Worm (Caenorhabditis elegans) whole organism, early embryonic: ENCODE measurements around the gene lelo-3.

Experiments
- B0310.2 ChIP-seq: sonication (generic microtip); optimal IDR thresholded peaks from 2 replicates; lab custom pipeline; 2016; ENCODE audit warnings: mild to moderate bottlenecking, missing genetic modification characterization, missing compliant biosample characterization
- F13C5.2 ChIP-seq: sonication (generic microtip); optimal IDR thresholded peaks from 2 replicates; lab custom pipeline; 2017; ENCODE audit warnings: mild to moderate bottlenecking, missing genetic modification characterization, inconsistent platforms, missing compliant biosample characterization
- aly-1 ChIP-seq: sonication (generic microtip); optimal IDR thresholded peaks from 2 replicates; lab custom pipeline; 2016; ENCODE audit warnings: missing genetic modification characterization, missing compliant biosample characterization
- ama-1 ChIP-seq: fragments of 150-350 bp; optimal IDR thresholded peaks from 2 replicates; lab custom pipeline; 2014
- ceh-13 ChIP-seq: fragments of 200-800 bp; sonication (Bioruptor generic); optimal IDR thresholded peaks from 2 replicates; lab custom pipeline; 2018; ENCODE audit warnings: mild to moderate bottlenecking, missing genetic modification characterization, missing compliant biosample characterization
- ceh-36 ChIP-seq: sonication (generic microtip); optimal IDR thresholded peaks from 2 replicates; lab custom pipeline; 2016; ENCODE audit warnings: missing genetic modification characterization, inconsistent platforms, missing compliant biosample characterization
- ets-7 ChIP-seq: sonication (generic microtip); optimal IDR thresholded peaks from 2 replicates; lab custom pipeline; 2016; ENCODE audit warnings: missing genotype, missing genetic modification characterization, missing compliant biosample characterization
- flt-1 ChIP-seq: fragments of 200-800 bp; sonication (Bioruptor generic); IDR thresholded peaks from 2 replicates; pipeline ENCODE4 v1.3.6; 2022; ENCODE audit warnings: missing genetic modification characterization, missing compliant biosample characterization
- hmbx-1 ChIP-seq: sonication (generic microtip); optimal IDR thresholded peaks from 2 replicates; lab custom pipeline; 2016; ENCODE audit warnings: mild to moderate bottlenecking, missing genetic modification characterization, missing compliant biosample characterization
- hmg-4 ChIP-seq: fragments of 200-800 bp; sonication (Bioruptor generic); optimal IDR thresholded peaks from 2 replicates; lab custom pipeline; 2018; ENCODE audit warnings: mild to moderate bottlenecking, missing genetic modification characterization, missing compliant biosample characterization
- hnd-1 ChIP-seq: sonication (generic microtip); optimal IDR thresholded peaks from 2 replicates; lab custom pipeline; 2016; ENCODE audit warnings: missing genetic modification characterization, missing compliant biosample characterization
- pes-1 ChIP-seq: fragments of 200-800 bp; sonication (Bioruptor generic); IDR thresholded peaks from 2 replicates; pipeline ENCODE4 v1.3.6; 2022; ENCODE audit warnings: missing genetic modification reagents, missing genetic modification characterization, missing compliant biosample characterization
- scrt-1 ChIP-seq: fragments of 200-800 bp; sonication (Bioruptor generic); IDR thresholded peaks from 2 replicates; pipeline ENCODE4 v1.3.6; 2022; ENCODE audit warnings: missing genetic modification characterization, missing compliant biosample characterization
- sea-1 ChIP-seq: fragments of 200-800 bp; sonication (Bioruptor generic); conservative IDR thresholded peaks from 2 replicates; pipeline ENCODE4 v1.3.6; 2022; ENCODE audit warnings: missing genetic modification characterization, missing compliant biosample characterization
- tbx-11 ChIP-seq: fragments of 200-800 bp; sonication (Bioruptor generic); IDR thresholded peaks from 2 replicates; pipeline ENCODE4 v1.3.6; 2022; ENCODE audit warnings: missing genetic modification characterization, missing compliant biosample characterization
- tbx-37 ChIP-seq: fragments of 200-800 bp; sonication (Bioruptor generic); conservative IDR thresholded peaks from 2 replicates; pipeline ENCODE4 v1.3.6; 2022; ENCODE audit warnings: missing genetic modification reagents, missing genetic modification characterization, missing compliant biosample characterization
- tra-4 ChIP-seq: sonication (generic microtip); optimal IDR thresholded peaks from 2 replicates; lab custom pipeline; 2017; ENCODE audit warnings: missing genetic modification characterization, missing compliant biosample characterization

lelo-3 gene

ce11 chrX:6004315-6004714 lies 18.1 kb downstream of the lelo-3 start:
- no peak for TF ChIP-seq pes-1 (GFP tag; lab: Robert Waterston, UW)
- TF ChIP-seq ceh-13 (GFP tag; lab: Kevin White, UChicago), result no peak
- no peak for TF ChIP-seq F13C5.2
- TF ChIP-seq hnd-1 (tag; lab: Kevin White, UChicago), result no peak
- no peak for TF ChIP-seq tra-4
- no peak for TF ChIP-seq tbx-11 (GFP tag; lab: Robert Waterston, UW)
- no peak for TF ChIP-seq ets-7 (tag; lab: Kevin White, UChicago)
- no peak for TF ChIP-seq hmbx-1 (tag; lab: Kevin White, UChicago)
- no peak for TF ChIP-seq sea-1

- TF ChIP-seq aly-1 (tag; lab: Kevin White, UChicago) (no peak), ama-1 (lab: Kevin White, UChicago) (no peak), hmbx-1 (tag; lab: Kevin White, UChicago) (no peak), pes-1 (GFP tag; lab: Robert Waterston, UW) (no peak), scrt-1 (no peak), tbx-11 (GFP tag; lab: Robert Waterston, UW) (no peak), tra-4 (no peak), hnd-1 (tag; lab: Kevin White, UChicago) (no peak), ceh-13 (GFP tag; lab: Kevin White, UChicago) (no peak), F13C5.2 (no peak), ceh-36 (no peak), ets-7 (tag; lab: Kevin White, UChicago) (no peak), tbx-37 (GFP tag; lab: Robert Waterston, UW) (no peak), sea-1 (no peak), hmg-4 (GFP tag; lab: Kevin White, UChicago) (no peak), B0310.2 (tag; lab: Kevin White, UChicago) (no peak), flt-1 (GFP tag; lab: Robert Waterston, UW) (no peak)
Observed at ce11 chrX:6003853-6004252, 18.5 kb downstream of the lelo-3 start, which contains the start of gene sups-1. TSS of gene sups-1 (plus strand) at chrX:6004153.

ce11 chrX:6002479-6002878 lies 19.9 kb downstream of the lelo-3 start:
- no peak for TF ChIP-seq F13C5.2
- TF ChIP-seq ets-7 (tag; lab: Kevin White, UChicago), result no peak
- no peak for TF ChIP-seq ceh-36

ce11 chrX:6001432-6001831 lies 20.9 kb downstream of the lelo-3 start, which contains the start of gene F22F4.4:
TSS of gene F22F4.4 (minus strand) at chrX:6001532.
- TF ChIP-seq F13C5.2 (no peak), pes-1 (GFP tag; lab: Robert Waterston, UW) (no peak), tra-4 (no peak), tbx-37 (GFP tag; lab: Robert Waterston, UW) (no peak), hmg-4 (GFP tag; lab: Kevin White, UChicago) (no peak), sea-1 (no peak), flt-1 (GFP tag; lab: Robert Waterston, UW) (no peak)

ce11 chrX:5999103-5999554 lies 23.2 kb downstream of the lelo-3 start, which contains the start of gene F22F4.9:
TSS of gene F22F4.9 (minus strand) at chrX:5999504.
- TF ChIP-seq scrt-1, result no peak

ce11 chrX:5995613-5996206 lies 26.7 kb downstream of the lelo-3 start, which contains the start of gene inx-3:
TSS of gene inx-3 (plus strand) at chrX:5996156.
- TF ChIP-seq ceh-36 (no peak), B0310.2 (tag; lab: Kevin White, UChicago) (no peak), F13C5.2 (no peak), ama-1 (lab: Kevin White, UChicago) (no peak), ets-7 (tag; lab: Kevin White, UChicago) (no peak), hnd-1 (tag; lab: Kevin White, UChicago) (no peak), flt-1 (GFP tag; lab: Robert Waterston, UW) (peak; percentile 24; the same call in 1 of the 2 replicates), pes-1 (GFP tag; lab: Robert Waterston, UW) (no peak; the same call in 1 of the 2 replicates), tbx-37 (GFP tag; lab: Robert Waterston, UW) (0 out of 2 replicates have a peak, but pooled peaks have one; percentile 21), tbx-11 (GFP tag; lab: Robert Waterston, UW) (no peak), tra-4 (no peak), sea-1 (0 out of 2 replicates have a peak, but pooled peaks have one; percentile 25), ceh-13 (GFP tag; lab: Kevin White, UChicago) (no peak), hmg-4 (GFP tag; lab: Kevin White, UChicago) (peak; percentile 73), hmbx-1 (tag; lab: Kevin White, UChicago) (no peak), aly-1 (tag; lab: Kevin White, UChicago) (peak; percentile 31), scrt-1 (no peak)

ce11 chrX:5994004-5994403 lies 28.4 kb downstream of the lelo-3 start:
- TF ChIP-seq tra-4 (no peak), sea-1 (no peak), B0310.2 (tag; lab: Kevin White, UChicago) (no peak), aly-1 (tag; lab: Kevin White, UChicago) (no peak), ceh-13 (GFP tag; lab: Kevin White, UChicago) (no peak), F13C5.2 (no peak), ama-1 (lab: Kevin White, UChicago) (no peak), hnd-1 (tag; lab: Kevin White, UChicago) (no peak), flt-1 (GFP tag; lab: Robert Waterston, UW) (no peak), pes-1 (GFP tag; lab: Robert Waterston, UW) (no peak), hmg-4 (GFP tag; lab: Kevin White, UChicago) (no peak)

ce11 chrX:5992770-5993169 lies 29.6 kb downstream of the lelo-3 start, which contains the start of gene F22F4.5:
TSS of gene F22F4.5 (minus strand) at chrX:5992870.
- TF ChIP-seq F13C5.2, result no peak
- no peak for TF ChIP-seq tbx-37 (GFP tag; lab: Robert Waterston, UW)
- TF ChIP-seq tra-4, result no peak
- TF ChIP-seq hmg-4 (GFP tag; lab: Kevin White, UChicago), result no peak
- TF ChIP-seq aly-1 (tag; lab: Kevin White, UChicago), result no peak
- TF ChIP-seq ets-7 (tag; lab: Kevin White, UChicago), result no peak
- no peak for TF ChIP-seq tbx-11 (GFP tag; lab: Robert Waterston, UW)
- no peak for TF ChIP-seq ceh-13 (GFP tag; lab: Kevin White, UChicago)
- TF ChIP-seq hmbx-1 (tag; lab: Kevin White, UChicago), result no peak
- no peak for TF ChIP-seq ceh-36
- no peak for TF ChIP-seq sea-1
- TF ChIP-seq scrt-1, result no peak
- TF ChIP-seq B0310.2 (tag; lab: Kevin White, UChicago), result no peak
- no peak for TF ChIP-seq hnd-1 (tag; lab: Kevin White, UChicago)
- TF ChIP-seq ama-1 (lab: Kevin White, UChicago), result no peak
- no peak for TF ChIP-seq pes-1 (GFP tag; lab: Robert Waterston, UW)
- TF ChIP-seq flt-1 (GFP tag; lab: Robert Waterston, UW), result no peak
